Worm (Caenorhabditis elegans) whole organism, L4 larva: ENCODE data around the gene nhr-19.

Experiments used
- F37D6.2 ChIP-seq: sonication (generic microtip); optimal IDR thresholded peaks from 2 replicates; lab custom pipeline; 2016; ENCODE audit warnings: mild to moderate bottlenecking, missing genetic modification characterization, missing compliant biosample characterization
- Y5F2A.4 ChIP-seq: fragments of 200-800 bp; sonication (Bioruptor generic); optimal IDR thresholded peaks from 2 replicates; lab custom pipeline; 2018; ENCODE audit warnings: mild to moderate bottlenecking, missing genetic modification characterization, missing compliant biosample characterization
- Y75B8A.6 ChIP-seq: fragments of 200-800 bp; sonication (Bioruptor generic); IDR thresholded peaks from 2 replicates; pipeline ENCODE4 v1.3.6; 2022; ENCODE audit warnings: missing genetic modification reagents, missing genetic modification characterization, missing compliant biosample characterization
- ama-1 ChIP-seq: fragments of 150-350 bp; optimal IDR thresholded peaks from 2 replicates; lab custom pipeline; 2014; ENCODE audit warnings: inconsistent platforms, mixed read lengths
- ceh-28 ChIP-seq: fragments of 150-350 bp; optimal IDR thresholded peaks from 2 replicates; lab custom pipeline; 2014; ENCODE audit warnings: missing biosample characterization, missing genetic modification reagents, missing genetic modification characterization
- ceh-44 ChIP-seq: fragments of 200-800 bp; sonication (Bioruptor generic); IDR thresholded peaks from 2 replicates; pipeline ENCODE4 v1.3.6; 2022; ENCODE audit warnings: missing genetic modification reagents, missing genetic modification characterization, missing compliant biosample characterization
- ceh-62 ChIP-seq: sonication (generic microtip); optimal IDR thresholded peaks from 2 replicates; lab custom pipeline; 2017; ENCODE audit warnings: missing biosample characterization, missing genetic modification characterization
- cey-2 ChIP-seq: sonication (generic microtip); optimal IDR thresholded peaks from 3 replicates; lab custom pipeline; 2017; ENCODE audit warnings: missing genetic modification characterization, mild to moderate bottlenecking, missing compliant biosample characterization, antibody characterized with exemption, borderline replicate concordance; ENCODE audit not compliant: insufficient read depth
- daf-12 ChIP-seq: fragments of 150-350 bp; optimal IDR thresholded peaks from 2 replicates; lab custom pipeline; 2014; ENCODE audit warnings: missing biosample characterization, missing genetic modification reagents, missing genetic modification characterization
- daf-16 ChIP-seq, 3 experiments: sonication (generic microtip); optimal IDR thresholded peaks; 2 replicates each; lab custom pipeline; 2016 to 2017; ENCODE audit warnings: missing genetic modification characterization in 3 of 3, missing genetic modification reagents in 3 of 3, mild to moderate bottlenecking in 2 of 3, missing compliant biosample characterization in 2 of 3, missing biosample characterization in 1 of 3, moderate library complexity in 1 of 3
- dmd-6 ChIP-seq: fragments of 200-800 bp; sonication (Bioruptor generic); IDR thresholded peaks from 2 replicates; pipeline ENCODE4 v1.3.6; 2022; ENCODE audit warnings: missing genetic modification reagents, missing genetic modification characterization, missing compliant biosample characterization
- dmd-9 ChIP-seq: fragments of 200-800 bp; sonication (Bioruptor generic); IDR thresholded peaks from 2 replicates; pipeline ENCODE4 v1.3.6; 2022; ENCODE audit warnings: missing genetic modification reagents, missing genetic modification characterization, missing compliant biosample characterization
- dve-1 ChIP-seq: sonication (generic microtip); optimal IDR thresholded peaks from 2 replicates; lab custom pipeline; 2017; ENCODE audit warnings: antibody characterized with exemption, mild to moderate bottlenecking, missing genetic modification characterization, missing compliant biosample characterization; ENCODE audit not compliant: insufficient read depth
- egl-27 ChIP-seq: sonication (generic microtip); optimal IDR thresholded peaks from 3 replicates; lab custom pipeline; 2017; ENCODE audit warnings: missing biosample characterization, missing genetic modification reagents, missing genetic modification characterization
- gei-8 ChIP-seq: fragments of 200-800 bp; sonication (Bioruptor generic); optimal IDR thresholded peaks from 2 replicates; lab custom pipeline; 2018; ENCODE audit warnings: mild to moderate bottlenecking, missing genetic modification characterization, missing compliant biosample characterization
- hlh-11 ChIP-seq: fragments of 200-800 bp; sonication (Bioruptor generic); optimal IDR thresholded peaks from 2 replicates; lab custom pipeline; 2018; ENCODE audit warnings: mild to moderate bottlenecking, missing genetic modification characterization, missing compliant biosample characterization
- hmg-1.1 ChIP-seq: fragments of 200-800 bp; sonication (Bioruptor generic); IDR thresholded peaks from 2 replicates; pipeline ENCODE4 v1.3.6; 2022; ENCODE audit warnings: missing genetic modification reagents, missing genetic modification characterization, missing compliant biosample characterization
- jun-1 ChIP-seq: fragments of 150-350 bp; optimal IDR thresholded peaks from 2 replicates; lab custom pipeline; 2014; ENCODE audit warnings: missing biosample characterization, missing genetic modification reagents, missing genetic modification characterization
- lin-1 ChIP-seq: fragments of 200-800 bp; sonication (Bioruptor generic); IDR thresholded peaks from 2 replicates; pipeline ENCODE4 v1.3.6; 2022; ENCODE audit warnings: missing genetic modification reagents, missing genetic modification characterization, missing compliant biosample characterization
- lin-29 ChIP-seq: fragments of 200-800 bp; sonication (Bioruptor generic); IDR thresholded peaks from 2 replicates; pipeline ENCODE4 v1.3.6; 2022; ENCODE audit warnings: missing genetic modification reagents, missing genetic modification characterization, missing compliant biosample characterization
- lin-39 ChIP-seq: fragments of 150-350 bp; optimal IDR thresholded peaks from 2 replicates; lab custom pipeline; 2014; ENCODE audit warnings: missing biosample characterization, missing genetic modification reagents, missing genetic modification characterization
- madf-9 ChIP-seq: fragments of 200-800 bp; sonication (Bioruptor generic); conservative IDR thresholded peaks from 2 replicates; pipeline ENCODE4 v1.3.6; 2022; ENCODE audit warnings: missing genetic modification reagents, missing genetic modification characterization, missing compliant biosample characterization
- mdt-29 ChIP-seq: fragments of 200-800 bp; sonication (Bioruptor generic); IDR thresholded peaks from 2 replicates; pipeline ENCODE4 v1.3.6; 2022; ENCODE audit warnings: missing genetic modification reagents, missing genetic modification characterization, missing compliant biosample characterization
- mep-1 ChIP-seq: fragments of 150-350 bp; sonication (generic microtip); optimal IDR thresholded peaks from 3 replicates; lab custom pipeline; 2014; ENCODE audit warnings: missing biosample characterization, missing genetic modification characterization
- mes-2 ChIP-seq: sonication (generic microtip); optimal IDR thresholded peaks from 2 replicates; lab custom pipeline; 2016; ENCODE audit warnings: missing genotype, mild to moderate bottlenecking, missing genetic modification characterization, missing compliant biosample characterization; ENCODE audit not compliant: poor library complexity, severe bottlenecking
- mxl-2 ChIP-seq: fragments of 200-800 bp; sonication (Bioruptor generic); conservative IDR thresholded peaks from 2 replicates; pipeline ENCODE4 v1.3.6; 2022; ENCODE audit warnings: missing genetic modification reagents, missing genetic modification characterization, missing compliant biosample characterization
- nhr-102 ChIP-seq: sonication (generic microtip); optimal IDR thresholded peaks from 2 replicates; lab custom pipeline; 2016; ENCODE audit warnings: mild to moderate bottlenecking, missing genetic modification characterization, moderate library complexity, missing compliant biosample characterization
- nhr-11 ChIP-seq: fragments of 150-350 bp; optimal IDR thresholded peaks from 2 replicates; lab custom pipeline; 2014; ENCODE audit warnings: missing biosample characterization, missing genetic modification characterization
- nhr-111 ChIP-seq: fragments of 200-800 bp; sonication (Bioruptor generic); optimal IDR thresholded peaks from 2 replicates; lab custom pipeline; 2018; ENCODE audit warnings: mild to moderate bottlenecking, missing genetic modification characterization, missing compliant biosample characterization
- nhr-237 ChIP-seq: sonication (generic microtip); optimal IDR thresholded peaks from 2 replicates; lab custom pipeline; 2017; ENCODE audit warnings: missing biosample characterization, missing genetic modification characterization
- nhr-28 ChIP-seq: fragments of 150-350 bp; optimal IDR thresholded peaks from 2 replicates; lab custom pipeline; 2014; ENCODE audit warnings: missing biosample characterization, missing genetic modification characterization
- nhr-48 ChIP-seq: sonication (generic microtip); optimal IDR thresholded peaks from 2 replicates; lab custom pipeline; 2016; ENCODE audit warnings: mild to moderate bottlenecking, missing genetic modification characterization, missing compliant biosample characterization
- nhr-6 ChIP-seq: fragments of 150-350 bp; optimal IDR thresholded peaks from 2 replicates; lab custom pipeline; 2014; ENCODE audit warnings: missing biosample characterization, missing genetic modification characterization
- nhr-76 ChIP-seq: fragments of 150-350 bp; optimal IDR thresholded peaks from 2 replicates; lab custom pipeline; 2014; ENCODE audit warnings: missing biosample characterization, missing genetic modification characterization
- nhr-77 ChIP-seq: fragments of 150-350 bp; optimal IDR thresholded peaks from 2 replicates; lab custom pipeline; 2014; ENCODE audit warnings: missing biosample characterization, missing genetic modification characterization
- php-3 ChIP-seq: fragments of 200-800 bp; sonication (Bioruptor generic); IDR thresholded peaks from 2 replicates; pipeline ENCODE4 v1.3.6; 2022; ENCODE audit warnings: missing genetic modification reagents, missing genetic modification characterization, missing compliant biosample characterization
- pqm-1 ChIP-seq: sonication (generic microtip); optimal IDR thresholded peaks from 2 replicates; lab custom pipeline; 2017; ENCODE audit warnings: missing biosample characterization, missing genetic modification characterization
- set-16 ChIP-seq: fragments of 200-800 bp; sonication (Bioruptor generic); IDR thresholded peaks from 2 replicates; pipeline ENCODE4 v1.3.6; 2022; ENCODE audit warnings: missing genetic modification reagents, missing genetic modification characterization, missing compliant biosample characterization
- spr-1 ChIP-seq: sonication (generic microtip); optimal IDR thresholded peaks from 2 replicates; lab custom pipeline; 2016; ENCODE audit warnings: mild to moderate bottlenecking, missing genetic modification characterization, missing compliant biosample characterization
- tra-1 ChIP-seq: fragments of 200-800 bp; sonication (Bioruptor generic); IDR thresholded peaks from 2 replicates; pipeline ENCODE4 v1.3.6; 2022; ENCODE audit warnings: missing genetic modification reagents, missing genetic modification characterization, missing compliant biosample characterization
- unc-130 ChIP-seq: sonication (generic microtip); optimal IDR thresholded peaks from 2 replicates; lab custom pipeline; 2016; ENCODE audit warnings: missing genetic modification reagents, missing genetic modification characterization, missing compliant biosample characterization
- vab-7 ChIP-seq: fragments of 200-800 bp; sonication (Bioruptor generic); IDR thresholded peaks from 2 replicates; pipeline ENCODE4 v1.3.6; 2022; ENCODE audit warnings: missing genetic modification reagents, missing genetic modification characterization, missing compliant biosample characterization
- zag-1 ChIP-seq: fragments of 150-350 bp; optimal IDR thresholded peaks from 2 replicates; lab custom pipeline; 2014; ENCODE audit warnings: missing biosample characterization, missing genetic modification characterization
- zfp-3 ChIP-seq: fragments of 200-800 bp; sonication (Bioruptor generic); conservative IDR thresholded peaks from 2 replicates; pipeline ENCODE4 v1.3.6; 2022; ENCODE audit warnings: missing genetic modification reagents, missing genetic modification characterization, missing compliant biosample characterization
- zip-11 ChIP-seq: fragments of 200-800 bp; sonication (Bioruptor generic); IDR thresholded peaks from 2 replicates; pipeline ENCODE4 v1.3.6; 2022; ENCODE audit warnings: missing genetic modification characterization, missing compliant biosample characterization
- zip-2 ChIP-seq: fragments of 150-350 bp; optimal IDR thresholded peaks from 2 replicates; lab custom pipeline; 2014; ENCODE audit warnings: missing biosample characterization, missing genetic modification characterization

The nhr-19 gene

ce11 chrII:9603419-9603818, 1.9 kb downstream of the nhr-19 start (continued):
- TF ChIP-seq tra-1: peak; percentile 97
- TF ChIP-seq set-16 (GFP tag; lab: Robert Waterston, UW): no peak
- peak; percentile 53; the same call in 1 of the 2 replicates for TF ChIP-seq lin-1 (GFP tag; lab: Robert Waterston, UW)
- peak; percentile 72 to 82 for TF ChIP-seq daf-16 (GFP tag; optimal IDR thresholded peaks at IDR 0.05; lab: Kevin White, UChicago)
- peak; percentile 98 for TF ChIP-seq daf-16 (tag; optimal IDR thresholded peaks at IDR 0.05; lab: Kevin White, UChicago)
- TF ChIP-seq unc-130: no peak
- TF ChIP-seq zfp-3: 0 out of 2 replicates have a peak, but pooled peaks have one; percentile 50
- TF ChIP-seq F37D6.2 (tag; lab: Kevin White, UChicago): peak; percentile 42
- no peak for TF ChIP-seq daf-12
- no peak for TF ChIP-seq dmd-9 (GFP tag; lab: Robert Waterston, UW)
- TF ChIP-seq zag-1: no peak
- TF ChIP-seq jun-1: peak; percentile 78
- peak; percentile 98 for TF ChIP-seq nhr-6 (tag; lab: Kevin White, UChicago)
- peak; percentile 61 for TF ChIP-seq ama-1 (lab: Kevin White, UChicago)
- TF ChIP-seq nhr-237 (tag; lab: Kevin White, UChicago): no peak
- peak; percentile 91 for TF ChIP-seq gei-8 (GFP tag; lab: Kevin White, UChicago)
- TF ChIP-seq nhr-76: peak; percentile 64
- no peak for TF ChIP-seq vab-7
- no peak for TF ChIP-seq ceh-44 (GFP tag; lab: Robert Waterston, UW)
- no peak for TF ChIP-seq Y5F2A.4 (GFP tag; lab: Kevin White, UChicago)
- peak; percentile 100 for TF ChIP-seq dmd-6 (GFP tag; lab: Robert Waterston, UW)
- no peak for TF ChIP-seq nhr-111 (GFP tag; lab: Kevin White, UChicago)
- TF ChIP-seq zip-2 (tag; lab: Kevin White, UChicago): peak; percentile 37
- peak; percentile 78 for TF ChIP-seq mes-2
- peak; percentile 84 for TF ChIP-seq php-3 (GFP tag; lab: Robert Waterston, UW)
- TF ChIP-seq hmg-1.1 (GFP tag; lab: Robert Waterston, UW): peak; percentile 88
- TF ChIP-seq nhr-77 (tag; lab: Kevin White, UChicago): peak; percentile 94
- peak; percentile 100 for TF ChIP-seq nhr-11 (tag; lab: Kevin White, UChicago)
- peak; percentile 99 for TF ChIP-seq nhr-28 (tag; lab: Kevin White, UChicago)
- TF ChIP-seq egl-27 (tag; lab: Kevin White, UChicago): no peak
- no peak for TF ChIP-seq madf-9 (GFP tag; lab: Robert Waterston, UW)
- TF ChIP-seq zip-11 (GFP tag; lab: Robert Waterston, UW): no peak
- peak; percentile 96 for TF ChIP-seq mep-1
- peak; percentile 64; the same call in 1 of the 2 replicates for TF ChIP-seq lin-29 (GFP tag; lab: Robert Waterston, UW)
- peak; percentile 89 for TF ChIP-seq nhr-102 (tag; lab: Kevin White, UChicago)
- TF ChIP-seq nhr-48 (tag; lab: Kevin White, UChicago): peak; percentile 97
- TF ChIP-seq Y75B8A.6: 0 out of 2 replicates have a peak, but pooled peaks have one; percentile 16
- no peak for TF ChIP-seq ceh-62 (tag; lab: Kevin White, UChicago)
- TF ChIP-seq mxl-2 (GFP tag; lab: Robert Waterston, UW): peak; percentile 68
- peak; percentile 79 for TF ChIP-seq cey-2
- peak; percentile 99 for TF ChIP-seq hlh-11 (tag; lab: Kevin White, UChicago)
- TF ChIP-seq pqm-1 (tag; lab: Kevin White, UChicago): peak; percentile 60
- TF ChIP-seq spr-1 (tag; lab: Kevin White, UChicago): peak; percentile 60
- peak; percentile 99 for TF ChIP-seq dve-1
- TF ChIP-seq mdt-29 (GFP tag; lab: Robert Waterston, UW): peak; percentile 61; the same call in 1 of the 2 replicates
- TF ChIP-seq ceh-28 (tag; lab: Kevin White, UChicago): no peak
- peak; percentile 42 for TF ChIP-seq lin-39 (tag; lab: Kevin White, UChicago)
